Fruit fly (Drosophila melanogaster) S2 (cell line): ENCODE results near the gene shi.

Experiments
- CG8478 ChIP-seq: fragments of >200 bp; optimal IDR thresholded peaks from 2 replicates; lab custom pipeline; 2018
- CTCF ChIP-seq, 2 experiments: fragments of >200 bp; optimal IDR thresholded peaks; 2 replicates each; lab custom pipeline; 2018

shi gene

dm6 chrX:15870777-15871757, 20.8 kb upstream of the shi start:
- TF ChIP-seq CTCF (optimal IDR thresholded peaks at IDR 0.05; lab: Kevin White, UChicago) (no peak), CG8478 (lab: Kevin White, UChicago) (no peak)

dm6 chrX:15874437-15874836, 17.5 kb upstream of the shi start:
- no peak for TF ChIP-seq CTCF (optimal IDR thresholded peaks at IDR 0.05; lab: Kevin White, UChicago)
- TF ChIP-seq CG8478 (lab: Kevin White, UChicago): no peak

dm6 chrX:15875569-15875968, 16.3 kb upstream of the shi start:
- no peak for TF ChIP-seq CTCF (optimal IDR thresholded peaks at IDR 0.05; lab: Kevin White, UChicago)
- no peak for TF ChIP-seq CG8478 (lab: Kevin White, UChicago)

dm6 chrX:15886411-15887246, 5.3 kb upstream of the shi start:
- TF ChIP-seq CTCF (optimal IDR thresholded peaks at IDR 0.05; lab: Kevin White, UChicago) (peak in 1 of 2 experiments; percentile 3), CG8478 (lab: Kevin White, UChicago) (no peak)

dm6 chrX:15887247-15887616, 4.7 kb upstream of the shi start, which contains the start of gene tay:
tay (minus strand) TSS chrX:15887311.
- TF ChIP-seq CG8478 (lab: Kevin White, UChicago): no peak
- TF ChIP-seq CTCF (optimal IDR thresholded peaks at IDR 0.05; lab: Kevin White, UChicago): peak in 1 of 2 experiments; percentile 33

dm6 chrX:15888763-15889162, 3.2 kb upstream of the shi start:
- TF ChIP-seq CTCF (optimal IDR thresholded peaks at IDR 0.05; lab: Kevin White, UChicago) (no peak), CG8478 (lab: Kevin White, UChicago) (no peak)

- no peak for TF ChIP-seq CG8478 (lab: Kevin White, UChicago)
These were observed 1.9 kb upstream of the shi start, which contains the start of the genes MSBP and CG15916 for dm6 chrX:15889780-15890608. MSBP (minus strand) TSS chrX:15890109. CG15916 (plus strand) TSS chrX:15890589.

dm6 chrX:15893732-15894264, 1.9 kb downstream of the shi start:
- TF ChIP-seq CTCF (optimal IDR thresholded peaks at IDR 0.05; lab: Kevin White, UChicago) (no peak), CG8478 (lab: Kevin White, UChicago) (no peak)

dm6 chrX:15909564-15910284, 17.8 kb downstream of the shi start, which contains the start of gene CycD:
CycD (minus strand) TSS chrX:15909676.
- TF ChIP-seq CTCF (optimal IDR thresholded peaks at IDR 0.05; lab: Kevin White, UChicago): no peak
- no peak for TF ChIP-seq CG8478 (lab: Kevin White, UChicago)

dm6 chrX:15910570-15910969, 18.7 kb downstream of the shi start, which contains the start of gene Lrp4:
Lrp4 (plus strand) TSS chrX:15910870.
- TF ChIP-seq CG8478 (lab: Kevin White, UChicago): no peak
- TF ChIP-seq CTCF (optimal IDR thresholded peaks at IDR 0.05; lab: Kevin White, UChicago): no peak

- TF ChIP-seq CG8478 (lab: Kevin White, UChicago): no peak
- no peak for TF ChIP-seq CTCF (optimal IDR thresholded peaks at IDR 0.05; lab: Kevin White, UChicago)
These were observed 29.7 kb downstream of the shi start, which contains the start of gene CG8916 for dm6 chrX:15921655-15922054. CG8916 (plus strand) TSS chrX:15921955.

dm6 chrX:15924805-15925204, 32.9 kb downstream of the shi start, which contains the start of gene Lcch3:
Lcch3 (plus strand) TSS chrX:15925105.
- TF ChIP-seq CG8478 (lab: Kevin White, UChicago) (no peak), CTCF (optimal IDR thresholded peaks at IDR 0.05; lab: Kevin White, UChicago) (no peak)
